Worm (Caenorhabditis elegans) whole organism, early embryonic: ENCODE data around the gene fpn-1.2.

Source experiments
- B0310.2 ChIP-seq: sonication (generic microtip); optimal IDR thresholded peaks from 2 replicates; lab custom pipeline; 2016; ENCODE audit warnings: mild to moderate bottlenecking, missing genetic modification characterization, missing compliant biosample characterization
- F13C5.2 ChIP-seq: sonication (generic microtip); optimal IDR thresholded peaks from 2 replicates; lab custom pipeline; 2017; ENCODE audit warnings: mild to moderate bottlenecking, missing genetic modification characterization, inconsistent platforms, missing compliant biosample characterization
- aly-1 ChIP-seq: sonication (generic microtip); optimal IDR thresholded peaks from 2 replicates; lab custom pipeline; 2016; ENCODE audit warnings: missing genetic modification characterization, missing compliant biosample characterization
- ama-1 ChIP-seq: fragments of 150-350 bp; optimal IDR thresholded peaks from 2 replicates; lab custom pipeline; 2014
- ceh-13 ChIP-seq: fragments of 200-800 bp; sonication (Bioruptor generic); optimal IDR thresholded peaks from 2 replicates; lab custom pipeline; 2018; ENCODE audit warnings: mild to moderate bottlenecking, missing genetic modification characterization, missing compliant biosample characterization
- ceh-36 ChIP-seq: sonication (generic microtip); optimal IDR thresholded peaks from 2 replicates; lab custom pipeline; 2016; ENCODE audit warnings: missing genetic modification characterization, inconsistent platforms, missing compliant biosample characterization
- ets-7 ChIP-seq: sonication (generic microtip); optimal IDR thresholded peaks from 2 replicates; lab custom pipeline; 2016; ENCODE audit warnings: missing genotype, missing genetic modification characterization, missing compliant biosample characterization
- flt-1 ChIP-seq: fragments of 200-800 bp; sonication (Bioruptor generic); IDR thresholded peaks from 2 replicates; pipeline ENCODE4 v1.3.6; 2022; ENCODE audit warnings: missing genetic modification characterization, missing compliant biosample characterization
- hmbx-1 ChIP-seq: sonication (generic microtip); optimal IDR thresholded peaks from 2 replicates; lab custom pipeline; 2016; ENCODE audit warnings: mild to moderate bottlenecking, missing genetic modification characterization, missing compliant biosample characterization
- hmg-4 ChIP-seq: fragments of 200-800 bp; sonication (Bioruptor generic); optimal IDR thresholded peaks from 2 replicates; lab custom pipeline; 2018; ENCODE audit warnings: mild to moderate bottlenecking, missing genetic modification characterization, missing compliant biosample characterization
- hnd-1 ChIP-seq: sonication (generic microtip); optimal IDR thresholded peaks from 2 replicates; lab custom pipeline; 2016; ENCODE audit warnings: missing genetic modification characterization, missing compliant biosample characterization
- pes-1 ChIP-seq: fragments of 200-800 bp; sonication (Bioruptor generic); IDR thresholded peaks from 2 replicates; pipeline ENCODE4 v1.3.6; 2022; ENCODE audit warnings: missing genetic modification reagents, missing genetic modification characterization, missing compliant biosample characterization
- scrt-1 ChIP-seq: fragments of 200-800 bp; sonication (Bioruptor generic); IDR thresholded peaks from 2 replicates; pipeline ENCODE4 v1.3.6; 2022; ENCODE audit warnings: missing genetic modification characterization, missing compliant biosample characterization
- sea-1 ChIP-seq: fragments of 200-800 bp; sonication (Bioruptor generic); conservative IDR thresholded peaks from 2 replicates; pipeline ENCODE4 v1.3.6; 2022; ENCODE audit warnings: missing genetic modification characterization, missing compliant biosample characterization
- tbx-11 ChIP-seq: fragments of 200-800 bp; sonication (Bioruptor generic); IDR thresholded peaks from 2 replicates; pipeline ENCODE4 v1.3.6; 2022; ENCODE audit warnings: missing genetic modification characterization, missing compliant biosample characterization
- tbx-37 ChIP-seq: fragments of 200-800 bp; sonication (Bioruptor generic); conservative IDR thresholded peaks from 2 replicates; pipeline ENCODE4 v1.3.6; 2022; ENCODE audit warnings: missing genetic modification reagents, missing genetic modification characterization, missing compliant biosample characterization
- tra-4 ChIP-seq: sonication (generic microtip); optimal IDR thresholded peaks from 2 replicates; lab custom pipeline; 2017; ENCODE audit warnings: missing genetic modification characterization, missing compliant biosample characterization

The fpn-1.2 gene

ce11 chrV:1464543-1465040, at the start of gene fpn-1.2, which contains the start of gene pqn-54:
TSS of gene fpn-1.2 (minus strand) at chrV:1464699.
TSS of gene pqn-54 (plus strand) at chrV:1464990.
- no peak for TF ChIP-seq aly-1 (tag; lab: Kevin White, UChicago)
- TF ChIP-seq scrt-1 (GFP tag; lab: Robert Waterston, UW): no peak
- TF ChIP-seq tbx-37 (GFP tag; lab: Robert Waterston, UW): no peak
- TF ChIP-seq hmg-4: no peak
- TF ChIP-seq ets-7 (tag; lab: Kevin White, UChicago): no peak
- TF ChIP-seq F13C5.2 (tag; lab: Kevin White, UChicago): no peak
- no peak for TF ChIP-seq sea-1 (GFP tag; lab: Robert Waterston, UW)
- no peak for TF ChIP-seq tra-4 (tag; lab: Kevin White, UChicago)

ce11 chrV:1511537-1511936, 47.0 kb upstream of the fpn-1.2 start, which contains the start of gene nhr-260:
TSS of gene nhr-260 (minus strand) at chrV:1511637.
- TF ChIP-seq flt-1 (GFP tag; lab: Robert Waterston, UW) (no peak), hmbx-1 (tag; lab: Kevin White, UChicago) (no peak), F13C5.2 (tag; lab: Kevin White, UChicago) (no peak)

DNA sequence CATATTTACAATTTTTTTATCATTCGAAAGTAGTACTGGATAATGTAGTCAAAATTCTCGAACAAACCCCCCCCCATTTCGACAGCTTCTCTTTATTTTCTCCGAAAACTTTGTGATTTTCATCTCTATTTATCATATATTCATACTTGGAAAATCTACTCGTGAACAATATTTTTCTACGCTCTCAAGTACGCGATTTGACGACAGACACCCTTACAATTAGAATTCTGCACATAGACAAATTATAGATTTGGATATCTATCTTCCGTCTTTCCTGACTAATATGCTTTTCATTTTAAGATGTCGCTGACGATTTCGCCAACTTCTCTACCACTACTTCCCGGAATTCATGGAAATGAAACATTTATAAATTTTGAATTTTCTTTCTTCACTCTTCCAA, 41.5 kb upstream of the fpn-1.2 start, which contains the start of gene sru-28:
TSS of gene sru-28 (plus strand) at position 301 of the 400 bp plus-strand sequence.
- TF ChIP-seq tra-4 (tag; lab: Kevin White, UChicago) (no peak), scrt-1 (GFP tag; lab: Robert Waterston, UW) (no peak), ama-1 (lab: Kevin White, UChicago) (no peak), hmg-4 (no peak), hmbx-1 (tag; lab: Kevin White, UChicago) (no peak), F13C5.2 (tag; lab: Kevin White, UChicago) (no peak), pes-1 (GFP tag; lab: Robert Waterston, UW) (no peak), B0310.2 (tag; lab: Kevin White, UChicago) (no peak), tbx-37 (GFP tag; lab: Robert Waterston, UW) (no peak), ceh-13 (no peak), sea-1 (GFP tag; lab: Robert Waterston, UW) (no peak)

ce11 chrV:1499140-1499539, 34.6 kb upstream of the fpn-1.2 start, which contains the start of gene sru-27:
TSS of gene sru-27 (plus strand) at chrV:1499440.
- TF ChIP-seq tbx-37 (GFP tag; lab: Robert Waterston, UW): no peak
- no peak for TF ChIP-seq tra-4 (tag; lab: Kevin White, UChicago)

DNA sequence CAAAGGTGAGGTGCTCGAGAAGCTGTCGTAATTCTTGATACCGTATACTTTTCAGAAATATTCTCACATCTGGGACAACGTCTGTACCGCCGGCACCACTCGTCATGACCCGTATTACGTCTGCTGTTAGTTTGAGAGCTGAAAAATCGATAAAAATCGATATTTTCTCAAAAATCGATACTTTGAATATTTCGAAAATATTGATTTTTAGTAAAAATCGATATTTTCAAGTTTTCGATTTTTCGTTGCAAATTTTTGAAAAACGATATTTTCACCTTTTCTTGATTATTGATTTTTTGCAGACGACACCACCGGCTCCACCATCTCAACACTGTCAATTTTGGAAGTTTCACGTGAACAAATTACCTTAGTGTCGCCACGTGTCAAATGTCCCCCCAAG, 31.3 kb upstream of the fpn-1.2 start:
- no peak for TF ChIP-seq ceh-13
- no peak for TF ChIP-seq hnd-1 (tag; lab: Kevin White, UChicago)
- TF ChIP-seq ama-1 (lab: Kevin White, UChicago): no peak
- TF ChIP-seq tbx-37 (GFP tag; lab: Robert Waterston, UW): no peak
- TF ChIP-seq hmg-4: no peak
- TF ChIP-seq ceh-36: no peak
- TF ChIP-seq tra-4 (tag; lab: Kevin White, UChicago): no peak
- no peak for TF ChIP-seq pes-1 (GFP tag; lab: Robert Waterston, UW)
- TF ChIP-seq B0310.2 (tag; lab: Kevin White, UChicago): no peak
- TF ChIP-seq tbx-11 (GFP tag; lab: Robert Waterston, UW): no peak
- TF ChIP-seq aly-1 (tag; lab: Kevin White, UChicago): no peak
- TF ChIP-seq scrt-1 (GFP tag; lab: Robert Waterston, UW): no peak
- TF ChIP-seq ets-7 (tag; lab: Kevin White, UChicago): no peak
- no peak for TF ChIP-seq hmbx-1 (tag; lab: Kevin White, UChicago)
- TF ChIP-seq F13C5.2 (tag; lab: Kevin White, UChicago): no peak
- no peak for TF ChIP-seq sea-1 (GFP tag; lab: Robert Waterston, UW)
- TF ChIP-seq flt-1 (GFP tag; lab: Robert Waterston, UW): no peak

DNA sequence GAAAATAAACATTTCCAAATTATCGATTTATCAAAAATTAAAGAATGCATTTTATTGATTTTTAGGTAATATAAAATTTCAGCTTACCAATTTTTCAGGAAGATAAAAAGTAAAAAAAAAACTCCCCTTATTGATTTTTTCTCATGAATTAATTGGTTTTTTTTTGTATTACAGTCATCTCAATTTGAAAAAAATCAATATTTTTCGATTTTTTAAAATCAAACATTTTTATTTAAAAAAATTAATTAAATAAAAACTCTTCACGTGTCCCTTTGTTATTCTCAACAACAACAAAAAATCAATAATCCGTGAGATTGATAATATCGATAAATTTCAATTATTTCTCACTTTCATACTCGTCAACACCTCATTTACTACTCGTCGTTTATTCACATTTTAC, 30.8 kb upstream of the fpn-1.2 start, which contains the start of gene C38C3.3:
TSS of gene C38C3.3 (plus strand) at position 301 of the 400 bp plus-strand sequence.
- TF ChIP-seq tra-4 (tag; lab: Kevin White, UChicago) (no peak), flt-1 (GFP tag; lab: Robert Waterston, UW) (no peak), ama-1 (lab: Kevin White, UChicago) (no peak), hmbx-1 (tag; lab: Kevin White, UChicago) (no peak), hnd-1 (tag; lab: Kevin White, UChicago) (no peak), tbx-11 (GFP tag; lab: Robert Waterston, UW) (no peak), pes-1 (GFP tag; lab: Robert Waterston, UW) (no peak), ets-7 (tag; lab: Kevin White, UChicago) (no peak), F13C5.2 (tag; lab: Kevin White, UChicago) (no peak), aly-1 (tag; lab: Kevin White, UChicago) (no peak), scrt-1 (GFP tag; lab: Robert Waterston, UW) (no peak)

DNA sequence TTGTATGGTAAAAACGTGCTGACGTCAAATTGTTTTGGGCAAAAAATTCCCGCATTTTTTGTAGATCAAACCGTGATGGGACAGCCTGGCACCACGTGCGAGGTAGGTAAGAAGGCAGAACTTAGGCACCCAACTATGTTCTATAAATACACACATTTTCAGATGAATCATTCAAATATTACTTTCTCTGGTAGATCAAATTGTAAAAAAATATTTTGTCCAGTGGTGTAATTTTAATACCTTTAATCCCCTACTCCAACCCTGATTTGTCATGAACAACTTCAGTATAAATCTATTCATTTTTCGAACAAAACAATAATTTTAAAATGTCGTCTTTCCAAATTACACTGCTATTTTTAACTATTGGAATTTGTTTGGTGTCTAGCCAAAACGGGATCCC, 30.0 kb upstream of the fpn-1.2 start, which contains the start of gene spig-7:
TSS of gene spig-7 (plus strand) at position 301 of the 400 bp plus-strand sequence.
- TF ChIP-seq aly-1 (tag; lab: Kevin White, UChicago): no peak
- TF ChIP-seq pes-1 (GFP tag; lab: Robert Waterston, UW): no peak
- TF ChIP-seq flt-1 (GFP tag; lab: Robert Waterston, UW): no peak
- TF ChIP-seq scrt-1 (GFP tag; lab: Robert Waterston, UW): no peak
- no peak for TF ChIP-seq hnd-1 (tag; lab: Kevin White, UChicago)
- TF ChIP-seq tbx-37 (GFP tag; lab: Robert Waterston, UW): no peak
- TF ChIP-seq hmbx-1 (tag; lab: Kevin White, UChicago): no peak

DNA sequence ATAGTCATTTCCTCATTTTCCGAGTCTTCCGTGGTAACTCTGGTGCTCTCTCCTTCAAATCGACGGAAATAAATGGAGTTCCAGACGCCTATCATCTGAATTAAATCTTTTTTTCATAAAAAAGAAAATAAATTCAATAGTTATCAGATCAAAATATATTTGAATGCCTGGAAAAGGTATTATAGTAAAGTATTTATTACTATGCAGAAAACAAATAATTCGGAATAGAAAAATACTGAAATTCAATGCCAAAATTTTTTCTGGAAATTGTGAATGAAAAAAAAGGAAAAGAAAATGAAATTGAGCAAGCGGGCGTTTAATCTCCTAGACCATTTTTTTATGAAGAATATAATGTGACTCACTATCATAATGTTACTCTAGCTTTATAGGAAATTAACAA, 27.0 kb upstream of the fpn-1.2 start, which contains the start of gene C38C3.6:
TSS of gene C38C3.6 (minus strand) at position 101 of the 400 bp plus-strand sequence.
- TF ChIP-seq sea-1 (GFP tag; lab: Robert Waterston, UW): no peak
- no peak for TF ChIP-seq hnd-1 (tag; lab: Kevin White, UChicago)
- TF ChIP-seq ets-7 (tag; lab: Kevin White, UChicago): no peak
- no peak for TF ChIP-seq hmg-4
- no peak for TF ChIP-seq flt-1 (GFP tag; lab: Robert Waterston, UW)
- TF ChIP-seq scrt-1 (GFP tag; lab: Robert Waterston, UW): no peak
- no peak for TF ChIP-seq tbx-37 (GFP tag; lab: Robert Waterston, UW)
- no peak for TF ChIP-seq aly-1 (tag; lab: Kevin White, UChicago)
- TF ChIP-seq ceh-36: no peak
- no peak for TF ChIP-seq hmbx-1 (tag; lab: Kevin White, UChicago)
- TF ChIP-seq ama-1 (lab: Kevin White, UChicago): no peak
- TF ChIP-seq tbx-11 (GFP tag; lab: Robert Waterston, UW): no peak
- no peak for TF ChIP-seq pes-1 (GFP tag; lab: Robert Waterston, UW)
- no peak for TF ChIP-seq tra-4 (tag; lab: Kevin White, UChicago)
- no peak for TF ChIP-seq F13C5.2 (tag; lab: Kevin White, UChicago)
- TF ChIP-seq B0310.2 (tag; lab: Kevin White, UChicago): no peak
- TF ChIP-seq ceh-13: no peak
